Worm (Caenorhabditis elegans): ENCODE results near the gene F40G9.6.

- TF ChIP-seq nhr-11 (tag; optimal IDR thresholded peaks at IDR 0.05) (no peak), pat-9 (tag; optimal IDR thresholded peaks at IDR 0.05) (no peak), K09A11.1 (tag; optimal IDR thresholded peaks at IDR 0.05; ENCODE audit: insufficient read depth) (no peak), ceh-9 (tag; optimal IDR thresholded peaks at IDR 0.05) (no peak), che-1 (tag; optimal IDR thresholded peaks at IDR 0.05) (no peak), hlh-30 (tag; optimal IDR thresholded peaks at IDR 0.05; ENCODE audit: insufficient read depth) (no peak), ttx-3 (tag; optimal IDR thresholded peaks at IDR 0.05) (no peak), pha-2 (tag; optimal IDR thresholded peaks at IDR 0.05) (no peak)
These were observed 2.7 kb downstream of the F40G9.6 start, which contains the start of gene F40G9.15 for ce11 chrIII:182080-182479.
